Worm (Caenorhabditis elegans) whole organism, L4/young adult: ENCODE measurements around the gene F53A9.7.

Source experiments
- dao-5 ChIP-seq: sonication (generic microtip); optimal IDR thresholded peaks from 2 replicates; lab custom pipeline; 2016; ENCODE audit warnings: missing genotype, missing genetic modification characterization, moderate library complexity, missing compliant biosample characterization
- him-1 ChIP-seq: sonication (generic microtip); optimal IDR thresholded peaks from 2 replicates; lab custom pipeline; 2016; ENCODE audit warnings: missing genotype, missing genetic modification reagents, missing genetic modification characterization, missing compliant biosample characterization

DNA sequence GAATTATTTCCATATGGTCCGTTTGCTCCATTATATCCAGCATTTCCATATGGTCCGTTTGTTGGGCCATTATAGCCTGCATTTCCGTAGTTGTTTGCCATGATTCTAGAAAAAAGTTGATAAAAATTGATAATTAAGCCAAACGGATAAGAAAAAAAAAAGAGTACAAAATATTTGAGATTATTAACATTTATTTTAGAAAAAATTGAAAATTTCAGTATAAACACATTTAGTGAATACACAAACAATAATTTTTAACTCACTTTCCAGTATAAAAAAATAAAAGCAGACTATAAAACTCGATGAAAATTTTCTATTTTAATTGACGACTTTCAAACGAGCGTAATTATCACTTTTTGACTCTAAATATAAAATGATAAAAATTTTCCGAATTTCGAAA lies 3.9 kb upstream of the F53A9.7 start, which contains the start of gene F53A9.9:
- TF ChIP-seq dao-5 (tag; lab: Kevin White, UChicago) (no peak), him-1 (tag; lab: Kevin White, UChicago) (no peak)
